Fruit fly (Drosophila melanogaster) whole organism, adult: ENCODE results near the gene dpr7.
A peak's percentile ranks its signal among the peaks of the same experiment; 100 is the strongest.

ENCODE experiments used
- CG11617 ChIP-seq: fragments of 200-800 bp; sonication (Bioruptor generic); optimal IDR thresholded peaks from 2 replicates; lab custom pipeline; 2017; ENCODE audit warnings: mild to moderate bottlenecking, missing biosample characterization, missing genetic modification reagents, missing genetic modification characterization
- CG12768 ChIP-seq: fragments of 200-800 bp; sonication (Bioruptor generic); optimal IDR thresholded peaks from 2 replicates; lab custom pipeline; 2017; ENCODE audit warnings: missing biosample characterization, missing genetic modification characterization, mild to moderate bottlenecking, moderate library complexity, missing genetic modification reagents
- CG14711 ChIP-seq: fragments of 200-800 bp; sonication (Bioruptor generic); optimal IDR thresholded peaks from 2 replicates; lab custom pipeline; 2018; ENCODE audit warnings: missing biosample characterization, mild to moderate bottlenecking, missing genetic modification characterization, moderate library complexity
- CG1620 ChIP-seq: fragments of 200-800 bp; sonication (Bioruptor generic); optimal IDR thresholded peaks from 2 replicates; lab custom pipeline; 2016; ENCODE audit warnings: missing biosample characterization, missing genetic modification characterization
- CG33017 ChIP-seq: fragments of 200-800 bp; sonication (Bioruptor generic); optimal IDR thresholded peaks from 2 replicates; lab custom pipeline; 2018; ENCODE audit warnings: missing biosample characterization, mild to moderate bottlenecking, missing genetic modification characterization, moderate library complexity
- CG5204 ChIP-seq: fragments of 200-800 bp; sonication (Bioruptor generic); optimal IDR thresholded peaks from 2 replicates; lab custom pipeline; 2016; ENCODE audit warnings: missing biosample characterization, missing genetic modification characterization
- CG7045 ChIP-seq: fragments of 200-800 bp; sonication (Bioruptor generic); optimal IDR thresholded peaks from 2 replicates; lab custom pipeline; 2017; ENCODE audit warnings: missing biosample characterization, mild to moderate bottlenecking, missing genetic modification characterization
- CG7101 ChIP-seq: fragments of 200-800 bp; sonication (Bioruptor generic); optimal IDR thresholded peaks from 2 replicates; lab custom pipeline; 2018; ENCODE audit warnings: missing biosample characterization, mild to moderate bottlenecking, missing genetic modification characterization, moderate library complexity
- Clk ChIP-seq: fragments of 200-800 bp; sonication (Bioruptor generic); optimal IDR thresholded peaks from 2 replicates; lab custom pipeline; 2017; ENCODE audit warnings: missing biosample characterization, missing genetic modification characterization
- Crg-1 ChIP-seq: fragments of 200-800 bp; sonication (Bioruptor generic); optimal IDR thresholded peaks from 2 replicates; lab custom pipeline; 2016; ENCODE audit warnings: missing biosample characterization, missing genetic modification characterization
- Hr96 ChIP-seq: fragments of 200-800 bp; sonication (Bioruptor generic); optimal IDR thresholded peaks from 2 replicates; lab custom pipeline; 2016; ENCODE audit warnings: missing biosample characterization, missing genetic modification characterization
- Mnt ChIP-seq: fragments of 200-800 bp; sonication (Bioruptor generic); optimal IDR thresholded peaks from 2 replicates; lab custom pipeline; 2016; ENCODE audit warnings: missing biosample characterization, mild to moderate bottlenecking, missing genetic modification characterization
- bab1 ChIP-seq: fragments of 200-800 bp; sonication (Bioruptor generic); optimal IDR thresholded peaks from 3 replicates; lab custom pipeline; 2019; ENCODE audit warnings: missing biosample characterization, mild to moderate bottlenecking, missing genetic modification characterization, moderate library complexity
- cic ChIP-seq: fragments of 200-800 bp; sonication (Bioruptor generic); optimal IDR thresholded peaks from 2 replicates; lab custom pipeline; 2017; ENCODE audit warnings: missing biosample characterization, mild to moderate bottlenecking, missing genetic modification characterization, moderate library complexity
- cnc ChIP-seq, 2 experiments: fragments of >200 bp; optimal IDR thresholded peaks; 2 replicates each; lab custom pipeline; 2017
- kay ChIP-seq: fragments of 200-800 bp; sonication (Bioruptor generic); peaks from one replicate; lab custom pipeline; 2016; ENCODE audit warnings: missing biosample characterization, missing genetic modification characterization, borderline replicate concordance
- ovo ChIP-seq: fragments of 200-800 bp; sonication (Bioruptor generic); optimal IDR thresholded peaks from 2 replicates; lab custom pipeline; 2016; ENCODE audit warnings: missing biosample characterization, missing genetic modification characterization
- pad ChIP-seq: fragments of 200-800 bp; sonication (Bioruptor generic); optimal IDR thresholded peaks from 3 replicates; lab custom pipeline; 2017; ENCODE audit warnings: missing biosample characterization, missing genetic modification characterization, mild to moderate bottlenecking, moderate library complexity, missing genetic modification reagents
- tj ChIP-seq: fragments of 200-800 bp; sonication (Bioruptor generic); optimal IDR thresholded peaks from 3 replicates; lab custom pipeline; 2017; ENCODE audit warnings: missing biosample characterization, mild to moderate bottlenecking, missing genetic modification characterization, moderate library complexity
- toe ChIP-seq: fragments of 200-800 bp; sonication (Bioruptor generic); optimal IDR thresholded peaks from 2 replicates; lab custom pipeline; 2016; ENCODE audit warnings: missing biosample characterization, missing genetic modification characterization

The dpr7 gene

dm6 chr4:253176-253575 is at the start of gene dpr7:
Gene dpr7, minus strand, starts transcription at chr4:253329.
- TF ChIP-seq Crg-1 (GFP tag; lab: Kevin White, UChicago) (no peak), CG7101 (no peak), bab1 (GFP tag; lab: Kevin White, UChicago) (no peak), Mnt (GFP tag; lab: Kevin White, UChicago) (no peak), pad (GFP tag; lab: Kevin White, UChicago) (no peak)

- TF ChIP-seq Mnt (GFP tag; lab: Kevin White, UChicago) (no peak), kay (GFP tag; lab: Kevin White, UChicago) (peak; percentile 91)
These were observed 39.3 kb upstream of the dpr7 start for dm6 chr4:292403-292802.

- TF ChIP-seq tj (no peak), CG7045 (GFP tag; lab: Kevin White, UChicago) (no peak), CG11617 (no peak), CG5204 (GFP tag; lab: Kevin White, UChicago) (no peak), CG7101 (no peak), Clk (GFP tag; lab: Kevin White, UChicago) (no peak), cnc (optimal IDR thresholded peaks at IDR 0.05; lab: Kevin White, UChicago) (no peak), CG33017 (tag; lab: Kevin White, UChicago) (no peak), CG12768 (GFP tag; lab: Kevin White, UChicago) (no peak), Hr96 (no peak), bab1 (GFP tag; lab: Kevin White, UChicago) (no peak), toe (GFP tag; lab: Kevin White, UChicago) (no peak), kay (GFP tag; lab: Kevin White, UChicago) (no peak), CG1620 (GFP tag; lab: Kevin White, UChicago) (no peak)
These were observed 23.2 kb upstream of the dpr7 start, which contains the start of gene NfI for dm6 chr4:276325-276724. Gene NfI, minus strand, starts transcription at chr4:276369.

- TF ChIP-seq ovo (GFP tag; lab: Kevin White, UChicago) (no peak), cnc (optimal IDR thresholded peaks at IDR 0.05; lab: Kevin White, UChicago) (no peak), CG12768 (GFP tag; lab: Kevin White, UChicago) (no peak), CG7045 (GFP tag; lab: Kevin White, UChicago) (no peak), bab1 (GFP tag; lab: Kevin White, UChicago) (no peak), Hr96 (no peak), cic (GFP tag; lab: Kevin White, UChicago) (no peak), pad (GFP tag; lab: Kevin White, UChicago) (no peak), CG14711 (tag; lab: Kevin White, UChicago) (no peak), CG33017 (tag; lab: Kevin White, UChicago) (no peak)
These were observed 21.6 kb upstream of the dpr7 start for dm6 chr4:274704-275103.

dm6 chr4:261484-262070 is 8.4 kb upstream of the dpr7 start:
- TF ChIP-seq Hr96 (no peak), bab1 (GFP tag; lab: Kevin White, UChicago) (no peak), CG7045 (GFP tag; lab: Kevin White, UChicago) (no peak), CG12768 (GFP tag; lab: Kevin White, UChicago) (no peak), kay (GFP tag; lab: Kevin White, UChicago) (peak; percentile 57)

dm6 chr4:254697-255096 is 1.6 kb upstream of the dpr7 start, which contains the start of gene RhoGAP102A:
Gene RhoGAP102A, plus strand, starts transcription at chr4:254997.
- TF ChIP-seq CG5204 (GFP tag; lab: Kevin White, UChicago) (no peak), Crg-1 (GFP tag; lab: Kevin White, UChicago) (no peak), Clk (GFP tag; lab: Kevin White, UChicago) (no peak), ovo (GFP tag; lab: Kevin White, UChicago) (no peak), Hr96 (no peak), CG33017 (tag; lab: Kevin White, UChicago) (no peak), toe (GFP tag; lab: Kevin White, UChicago) (no peak), cnc (optimal IDR thresholded peaks at IDR 0.05; lab: Kevin White, UChicago) (no peak), CG12768 (GFP tag; lab: Kevin White, UChicago) (no peak)

dm6 chr4:240850-241249 is 12.3 kb downstream of the dpr7 start:
- no peak for TF ChIP-seq Hr96
- TF ChIP-seq kay (GFP tag; lab: Kevin White, UChicago) = peak; percentile 91
- no peak for TF ChIP-seq CG1620 (GFP tag; lab: Kevin White, UChicago)
- TF ChIP-seq CG11617 = no peak
- no peak for TF ChIP-seq CG7045 (GFP tag; lab: Kevin White, UChicago)
- no peak for TF ChIP-seq cic (GFP tag; lab: Kevin White, UChicago)
- TF ChIP-seq Clk (GFP tag; lab: Kevin White, UChicago) = no peak
- no peak for TF ChIP-seq CG33017 (tag; lab: Kevin White, UChicago)
- TF ChIP-seq Crg-1 (GFP tag; lab: Kevin White, UChicago) = no peak
